Fruit fly (Drosophila melanogaster) whole organism, prepupa: ENCODE measurements around the gene ETHR.

Experiments used
- Blimp-1 ChIP-seq: fragments of 200-800 bp; sonication (Bioruptor generic); optimal IDR thresholded peaks from 3 replicates; lab custom pipeline; 2017; ENCODE audit warnings: missing biosample characterization, missing genetic modification characterization, mild to moderate bottlenecking, moderate library complexity, missing genetic modification reagents
- CG11294 ChIP-seq: fragments of 200-800 bp; sonication (Bioruptor generic); IDR thresholded peaks from 2 replicates; pipeline ENCODE4 v1.3.6; 2022; ENCODE audit warnings: missing biosample characterization, missing genetic modification characterization
- CG11902 ChIP-seq: fragments of 200-800 bp; sonication (Bioruptor generic); optimal IDR thresholded peaks from 3 replicates; lab custom pipeline; 2016; ENCODE audit warnings: missing biosample characterization, missing genetic modification characterization
- CG15336 ChIP-seq: fragments of 200-800 bp; sonication (Bioruptor generic); IDR thresholded peaks from 2 replicates; pipeline ENCODE4 v1.3.6; 2022; ENCODE audit warnings: missing biosample characterization, missing genetic modification characterization
- CG1621 ChIP-seq: fragments of 200-800 bp; sonication (Bioruptor generic); optimal IDR thresholded peaks from 3 replicates; lab custom pipeline; 2018; ENCODE audit warnings: missing biosample characterization, mild to moderate bottlenecking, missing genetic modification characterization
- CG16779 ChIP-seq: fragments of 200-800 bp; sonication (Bioruptor generic); optimal IDR thresholded peaks from 3 replicates; lab custom pipeline; 2017; ENCODE audit warnings: missing biosample characterization, mild to moderate bottlenecking, missing genetic modification characterization
- CG3032 ChIP-seq: fragments of 200-800 bp; optimal IDR thresholded peaks from 2 replicates; lab custom pipeline; 2019; ENCODE audit warnings: missing biosample characterization, mild to moderate bottlenecking, missing genetic modification characterization, moderate library complexity
- CG32006 ChIP-seq: fragments of 200-800 bp; sonication (Bioruptor generic); optimal IDR thresholded peaks from 3 replicates; lab custom pipeline; 2017; ENCODE audit warnings: missing biosample characterization, mild to moderate bottlenecking, missing genetic modification characterization
- CG34406 ChIP-seq: fragments of 200-800 bp; sonication (Bioruptor generic); optimal IDR thresholded peaks from 3 replicates; lab custom pipeline; 2016; ENCODE audit warnings: missing biosample characterization, missing genetic modification characterization
- CG3919 ChIP-seq: fragments of 200-800 bp; sonication (Bioruptor generic); optimal IDR thresholded peaks from 3 replicates; lab custom pipeline; 2016; ENCODE audit warnings: missing biosample characterization, missing genetic modification characterization
- CG4318 ChIP-seq: fragments of 200-800 bp; sonication (Bioruptor generic); optimal IDR thresholded peaks from 3 replicates; lab custom pipeline; 2017; ENCODE audit warnings: missing biosample characterization, mild to moderate bottlenecking, missing genetic modification characterization
- CG6163 ChIP-seq: fragments of 200-800 bp; sonication (Bioruptor generic); IDR thresholded peaks from 3 replicates; pipeline ENCODE4 v1.3.6; 2022; ENCODE audit warnings: missing biosample characterization, missing genetic modification characterization
- CG6276 ChIP-seq: fragments of 200-800 bp; sonication (Bioruptor generic); optimal IDR thresholded peaks from 2 replicates; lab custom pipeline; 2017; ENCODE audit warnings: missing biosample characterization, mild to moderate bottlenecking, missing genetic modification characterization
- CG6792 ChIP-seq: fragments of 200-800 bp; sonication (Bioruptor generic); optimal IDR thresholded peaks from 3 replicates; lab custom pipeline; 2016; ENCODE audit warnings: missing biosample characterization, missing genetic modification characterization
- CG6808 ChIP-seq: fragments of 200-800 bp; sonication (Bioruptor generic); optimal IDR thresholded peaks from 3 replicates; lab custom pipeline; 2017; ENCODE audit warnings: missing biosample characterization, missing genetic modification characterization, mild to moderate bottlenecking, moderate library complexity, missing genetic modification reagents
- CG7368 ChIP-seq: fragments of 200-800 bp; sonication (Bioruptor generic); optimal IDR thresholded peaks from 3 replicates; lab custom pipeline; 2016; ENCODE audit warnings: missing biosample characterization, missing genetic modification characterization
- CG8632 ChIP-seq: fragments of 200-800 bp; sonication (Bioruptor generic); optimal IDR thresholded peaks from 3 replicates; lab custom pipeline; 2016; ENCODE audit warnings: missing biosample characterization, missing genetic modification characterization
- Eip75B ChIP-seq: fragments of 200-800 bp; sonication (Bioruptor generic); optimal IDR thresholded peaks from 3 replicates; lab custom pipeline; 2016; ENCODE audit warnings: missing biosample characterization, missing genetic modification characterization
- Eip78C ChIP-seq: fragments of 200-800 bp; sonication (Bioruptor generic); peaks from one replicate; lab custom pipeline; 2016; ENCODE audit warnings: missing biosample characterization, missing genetic modification characterization
- Eip93F ChIP-seq: fragments of 200-800 bp; sonication (Bioruptor generic); optimal IDR thresholded peaks from 2 replicates; lab custom pipeline; 2016; ENCODE audit warnings: missing biosample characterization, mild to moderate bottlenecking, missing genetic modification characterization
- Ets21C ChIP-seq: fragments of 200-800 bp; sonication (Bioruptor generic); optimal IDR thresholded peaks from 3 replicates; lab custom pipeline; 2016; ENCODE audit warnings: missing biosample characterization, missing genetic modification characterization
- Ets96B ChIP-seq: fragments of 200-800 bp; optimal IDR thresholded peaks from 2 replicates; lab custom pipeline; 2019; ENCODE audit warnings: missing biosample characterization, mild to moderate bottlenecking, missing genetic modification characterization, moderate library complexity
- Gug ChIP-seq: fragments of 200-800 bp; sonication (Bioruptor generic); IDR thresholded peaks from 2 replicates; pipeline ENCODE4 v1.3.6; 2022; ENCODE audit warnings: missing biosample characterization, missing genetic modification characterization
- Hr38 ChIP-seq: sonication (Bioruptor generic); optimal IDR thresholded peaks from 2 replicates; lab custom pipeline; 2016; ENCODE audit warnings: missing biosample characterization, missing genetic modification characterization
- Hr39 ChIP-seq: fragments of 200-800 bp; sonication (Bioruptor generic); optimal IDR thresholded peaks from 2 replicates; lab custom pipeline; 2016; ENCODE audit warnings: missing biosample characterization, missing genetic modification characterization
- Hr4 ChIP-seq: fragments of 200-800 bp; sonication (Bioruptor generic); optimal IDR thresholded peaks from 3 replicates; lab custom pipeline; 2016; ENCODE audit warnings: missing biosample characterization, missing genetic modification characterization
- OdsH ChIP-seq: fragments of 200-800 bp; sonication (Bioruptor generic); optimal IDR thresholded peaks from 3 replicates; lab custom pipeline; 2016; ENCODE audit warnings: missing biosample characterization, missing genetic modification characterization
- Sox102F ChIP-seq: fragments of 200-800 bp; sonication (Bioruptor generic); optimal IDR thresholded peaks from 2 replicates; lab custom pipeline; 2016; ENCODE audit warnings: missing biosample characterization, mild to moderate bottlenecking, missing genetic modification characterization
- Sox14 ChIP-seq: fragments of 200-800 bp; sonication (Bioruptor generic); optimal IDR thresholded peaks from 3 replicates; lab custom pipeline; 2016; ENCODE audit warnings: missing biosample characterization, missing genetic modification characterization
- Sox15 ChIP-seq: fragments of 200-800 bp; sonication (Bioruptor generic); optimal IDR thresholded peaks from 3 replicates; lab custom pipeline; 2016; ENCODE audit warnings: missing biosample characterization, missing genetic modification characterization
- achi ChIP-seq: fragments of 200-800 bp; sonication (Bioruptor generic); optimal IDR thresholded peaks from 3 replicates; lab custom pipeline; 2016; ENCODE audit warnings: missing biosample characterization, missing genetic modification characterization
- acj6 ChIP-seq: fragments of 200-800 bp; sonication (Bioruptor generic); optimal IDR thresholded peaks from 3 replicates; lab custom pipeline; 2016; ENCODE audit warnings: missing biosample characterization, missing genetic modification characterization
- cyc ChIP-seq: fragments of 200-800 bp; sonication (Bioruptor generic); optimal IDR thresholded peaks from 3 replicates; lab custom pipeline; 2016; ENCODE audit warnings: missing biosample characterization, missing genetic modification characterization
- dac ChIP-seq: fragments of 200-800 bp; sonication (Bioruptor generic); optimal IDR thresholded peaks from 2 replicates; lab custom pipeline; 2017; ENCODE audit warnings: missing biosample characterization, mild to moderate bottlenecking, missing genetic modification characterization
- dsx ChIP-seq: fragments of 200-800 bp; optimal IDR thresholded peaks from 3 replicates; lab custom pipeline; 2019; ENCODE audit warnings: missing biosample characterization, mild to moderate bottlenecking, missing genetic modification characterization, moderate library complexity; ENCODE audit not compliant: poor library complexity, severe bottlenecking
- eg ChIP-seq: fragments of 200-800 bp; sonication (Bioruptor generic); IDR thresholded peaks from 3 replicates; pipeline ENCODE4 v1.3.6; 2022; ENCODE audit warnings: missing biosample characterization, missing genetic modification characterization
- esn ChIP-seq: fragments of 200-800 bp; sonication (Bioruptor generic); optimal IDR thresholded peaks from 2 replicates; lab custom pipeline; 2016; ENCODE audit warnings: missing biosample characterization, mild to moderate bottlenecking, missing genetic modification characterization, moderate library complexity
- fd59A ChIP-seq: fragments of 200-800 bp; sonication (Bioruptor generic); optimal IDR thresholded peaks from 2 replicates; lab custom pipeline; 2017; ENCODE audit warnings: missing biosample characterization, mild to moderate bottlenecking, missing genetic modification characterization, missing genetic modification reagents
- fd85E ChIP-seq: fragments of 200-800 bp; sonication (Bioruptor generic); optimal IDR thresholded peaks from 3 replicates; lab custom pipeline; 2016; ENCODE audit warnings: missing biosample characterization, missing genetic modification characterization
- fkh ChIP-seq: fragments of 200-800 bp; sonication (Bioruptor generic); optimal IDR thresholded peaks from 3 replicates; lab custom pipeline; 2017; ENCODE audit warnings: missing biosample characterization, mild to moderate bottlenecking, missing genetic modification characterization, moderate library complexity
- pdm3 ChIP-seq: fragments of 200-800 bp; sonication (Bioruptor generic); optimal IDR thresholded peaks from 3 replicates; lab custom pipeline; 2016; ENCODE audit warnings: missing biosample characterization, missing genetic modification characterization
- salr ChIP-seq, 2 experiments: fragments of 200-800 bp; sonication (Bioruptor generic); optimal IDR thresholded peaks; 3 replicates each; lab custom pipeline; 2016 to 2018; ENCODE audit warnings: missing biosample characterization in 2 of 2, missing genetic modification characterization in 2 of 2, mild to moderate bottlenecking in 1 of 2
- spab ChIP-seq: fragments of 200-800 bp; sonication (Bioruptor generic); optimal IDR thresholded peaks from 2 replicates; lab custom pipeline; 2017; ENCODE audit warnings: missing biosample characterization, mild to moderate bottlenecking, missing genetic modification characterization, missing genetic modification reagents
- ss ChIP-seq, 2 experiments: fragments of 200-800 bp; sonication (Bioruptor generic); optimal IDR thresholded peaks; 2 replicates in 1 of 2; 3 replicates in 1 of 2; lab custom pipeline; 2017 to 2018; ENCODE audit warnings: mild to moderate bottlenecking in 2 of 2, missing biosample characterization in 2 of 2, missing genetic modification characterization in 2 of 2, moderate library complexity in 1 of 2
- vri ChIP-seq: fragments of 200-800 bp; sonication (Bioruptor generic); optimal IDR thresholded peaks from 3 replicates; lab custom pipeline; 2016; ENCODE audit warnings: missing biosample characterization, mild to moderate bottlenecking, missing genetic modification characterization

Gene ETHR

DNA sequence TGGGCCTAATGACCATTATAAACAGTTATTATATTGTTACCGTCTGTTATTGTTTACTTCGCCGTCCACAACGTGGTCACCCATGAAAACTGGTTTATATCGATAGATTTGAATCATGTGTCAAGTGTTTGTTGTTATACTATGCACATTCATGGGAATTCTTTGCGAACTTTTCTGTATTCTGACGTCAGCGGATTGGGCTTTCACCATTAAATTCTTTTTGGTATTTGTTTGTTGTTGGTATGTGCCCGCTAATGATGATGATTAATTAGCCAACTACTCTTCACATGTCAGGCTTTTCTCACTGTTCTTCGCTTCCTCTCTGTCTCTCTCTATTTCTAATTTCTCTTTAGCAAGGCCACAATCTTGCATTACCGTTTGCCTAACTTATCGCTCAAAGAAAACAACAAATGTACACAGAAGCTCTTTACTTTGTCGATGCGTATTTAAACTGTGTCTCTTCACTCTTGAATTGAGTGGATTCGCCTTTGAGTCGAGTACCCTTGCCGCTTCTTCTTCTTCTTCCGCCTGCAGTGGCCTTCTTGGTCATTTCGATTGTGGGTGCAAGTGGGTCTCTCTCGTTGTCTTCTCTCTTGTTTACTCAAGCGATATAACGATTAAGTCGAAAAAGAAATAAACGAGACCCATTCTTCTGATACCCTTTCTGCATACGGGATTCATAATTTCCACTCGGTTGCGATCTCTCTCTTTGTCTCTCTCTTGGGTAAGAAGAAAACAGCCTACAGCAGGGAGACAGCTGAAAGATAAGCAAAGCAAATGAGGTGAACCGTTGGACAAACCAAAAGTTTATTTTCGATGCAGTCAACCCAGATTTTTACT lies 42.9 kb upstream of the ETHR start (continued):
- TF ChIP-seq eg (no peak; the same call in 2 of the 3 replicates), CG4318 (GFP tag; lab: Kevin White, UChicago) (no peak), CG11294 (GFP tag; lab: Robert Waterston, UW) (no peak), CG7368 (GFP tag; lab: Kevin White, UChicago) (no peak), CG3919 (GFP tag; lab: Kevin White, UChicago) (no peak), Ets96B (tag; lab: Kevin White, UChicago) (no peak), CG6276 (GFP tag; lab: Kevin White, UChicago) (no peak), CG1621 (no peak)
- TF ChIP-seq, all 60 proteins: peak for 4

DNA sequence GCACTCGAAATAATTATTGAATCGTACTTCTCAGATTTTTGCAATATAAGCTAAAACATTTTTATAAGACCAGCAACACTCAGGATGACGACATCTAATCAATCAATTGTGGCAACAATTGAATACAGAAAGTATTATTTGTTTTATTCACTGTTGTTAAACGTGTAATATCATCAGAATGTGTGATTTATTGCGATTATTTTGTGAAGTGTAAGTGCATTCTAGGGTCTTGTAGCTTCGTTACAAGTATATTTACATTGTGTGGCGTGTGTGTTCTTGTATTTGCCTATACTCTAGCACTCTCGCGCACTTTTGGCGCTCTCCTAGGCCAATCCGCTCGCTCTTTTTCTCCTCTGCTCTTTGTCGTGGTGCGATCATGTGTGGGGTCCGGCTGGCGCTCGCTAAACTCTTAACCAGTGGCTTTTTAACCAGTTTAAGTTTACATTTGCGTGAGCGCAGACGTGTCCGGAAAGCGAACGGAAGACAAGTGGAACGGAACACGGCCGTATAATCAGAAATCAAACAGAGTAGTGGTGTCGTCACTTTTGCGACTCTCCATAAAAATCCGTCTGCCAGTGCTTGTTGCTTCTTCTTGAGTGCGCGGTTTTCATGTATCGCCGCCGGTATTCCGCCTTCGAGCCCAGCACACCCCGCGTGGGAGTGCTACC lies 42.2 kb upstream of the ETHR start:
- TF ChIP-seq Ets21C (GFP tag; lab: Kevin White, UChicago) (peak; percentile 70), Gug (GFP tag; lab: Robert Waterston, UW) (peak; percentile 91), Eip75B (GFP tag; lab: Kevin White, UChicago) (peak; percentile 97), Hr39 (GFP tag; lab: Kevin White, UChicago) (peak; percentile 90), Eip78C (GFP tag; lab: Kevin White, UChicago) (peak; percentile 99), fd85E (GFP tag; lab: Kevin White, UChicago) (peak; percentile 77), fkh (GFP tag; lab: Kevin White, UChicago) (peak; percentile 90), CG7368 (GFP tag; lab: Kevin White, UChicago) (peak; percentile 84), fd59A (peak; percentile 89), CG6276 (GFP tag; lab: Kevin White, UChicago) (peak; percentile 93), cyc (GFP tag; lab: Kevin White, UChicago) (peak; percentile 80), CG32006 (GFP tag; lab: Kevin White, UChicago) (peak; percentile 98), OdsH (GFP tag; lab: Kevin White, UChicago) (peak; percentile 95), CG6163 (GFP tag; lab: Robert Waterston, UW) (peak; percentile 93), Hr4 (peak; percentile 97), CG3032 (tag; lab: Kevin White, UChicago) (peak; percentile 87), CG6808 (peak; percentile 81), Sox15 (GFP tag; lab: Kevin White, UChicago) (peak; percentile 86), salr (GFP tag; optimal IDR thresholded peaks at IDR 0.05; lab: Kevin White, UChicago) (peak; percentile 84 to 97), CG34406 (GFP tag; lab: Kevin White, UChicago) (peak; percentile 90), spab (GFP tag; lab: Kevin White, UChicago) (peak; percentile 88), CG1621 (peak; percentile 84), esn (GFP tag; lab: Kevin White, UChicago) (peak; percentile 91), CG15336 (GFP tag; lab: Robert Waterston, UW) (peak; percentile 95), Ets96B (tag; lab: Kevin White, UChicago) (peak; percentile 93), Sox14 (peak; percentile 96), Blimp-1 (GFP tag; lab: Kevin White, UChicago) (peak; percentile 13), dsx (GFP tag; lab: Kevin White, UChicago) (peak; percentile 91), CG6792 (GFP tag; lab: Kevin White, UChicago) (peak; percentile 88), Eip93F (GFP tag; lab: Kevin White, UChicago) (peak; percentile 73), CG3919 (GFP tag; lab: Kevin White, UChicago) (peak; percentile 93), Sox102F (peak; percentile 79), pdm3 (GFP tag; lab: Kevin White, UChicago) (peak; percentile 96), achi (peak; percentile 92), CG8632 (peak; percentile 86), CG16779 (tag; lab: Kevin White, UChicago) (peak; percentile 83), acj6 (GFP tag; lab: Kevin White, UChicago) (peak; percentile 94), Hr38 (peak; percentile 10), dac (GFP tag; lab: Kevin White, UChicago) (peak; percentile 91), vri (GFP tag; lab: Kevin White, UChicago) (peak; percentile 55), CG11902 (GFP tag; lab: Kevin White, UChicago) (peak; percentile 85), ss (GFP tag; optimal IDR thresholded peaks at IDR 0.05; lab: Kevin White, UChicago) (peak; percentile 81 to 85), CG11294 (GFP tag; lab: Robert Waterston, UW) (peak; percentile 88)
